Worm (Caenorhabditis elegans): ENCODE results near the gene F39H12.3.

DNA sequence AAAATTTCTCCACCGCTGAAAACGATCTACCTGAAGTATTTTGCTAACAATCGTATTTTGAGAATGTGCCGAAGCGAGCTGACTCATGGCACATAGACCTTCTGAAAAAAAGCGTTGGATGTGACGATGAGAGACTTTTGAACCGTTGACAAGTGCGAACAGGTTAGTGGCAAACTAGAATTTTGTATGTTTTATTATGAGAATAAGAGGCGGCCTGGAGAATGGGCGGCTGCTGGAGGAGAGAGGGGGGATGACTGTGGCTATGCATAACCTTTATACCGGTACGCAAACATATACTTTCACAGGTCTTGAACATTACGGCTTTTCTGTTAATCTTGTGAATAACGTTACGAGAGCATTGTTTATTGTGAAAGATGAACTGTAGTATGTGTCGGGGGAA is 47.0 kb upstream of the F39H12.3 start, which contains the start of gene mam-1:
- TF ChIP-seq unc-130 (tag; optimal IDR thresholded peaks at IDR 0.05) (no peak), nhr-85 (tag) (no peak), elt-2 (tag; optimal IDR thresholded peaks at IDR 0.05) (no peak), alr-1 (tag; optimal IDR thresholded peaks at IDR 0.05; ENCODE audit: borderline replicate concordance) (no peak)
